Fruit fly (Drosophila melanogaster): ENCODE measurements around the gene CG42337.
A peak's percentile ranks its signal among the peaks of the same experiment; 100 is the strongest.

Gene CG42337

DNA sequence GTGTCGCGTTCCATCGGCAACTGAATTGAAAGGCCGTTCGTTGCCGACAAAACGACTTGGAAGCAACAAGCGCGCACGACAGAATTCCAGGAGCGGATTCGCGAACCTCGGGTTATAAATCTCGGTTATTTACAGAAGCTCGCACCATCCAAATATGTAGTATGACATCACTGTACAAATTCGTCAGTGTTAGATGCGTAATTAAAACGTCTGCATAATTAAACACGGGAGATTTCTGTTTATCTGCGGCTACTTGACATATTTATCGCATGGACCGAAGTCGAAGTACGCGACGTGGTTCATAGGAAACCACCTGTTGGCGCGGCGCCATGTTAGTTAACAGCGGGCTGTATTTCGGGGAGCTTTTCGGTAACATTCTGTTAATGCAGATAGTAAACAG lies 21.3 kb downstream of the CG42337 start, which contains the start of gene Ac78C (continued):
- TF ChIP-seq CG15269 (tag; optimal IDR thresholded peaks at IDR 0.05) = peak; percentile 91
- TF ChIP-seq run (tag; optimal IDR thresholded peaks at IDR 0.05) = peak; percentile 72
- TF ChIP-seq mam (GFP tag; optimal IDR thresholded peaks at IDR 0.05) = peak; percentile 96
- no peak for TF ChIP-seq pan (optimal IDR thresholded peaks at IDR 0.05)
- TF ChIP-seq pan (GFP tag; optimal IDR thresholded peaks at IDR 0.05 in 1 of 2, IDR thresholded peaks at IDR 0.05 in 1 of 2) = peak in 1 of 2 experiments; percentile 91
- no peak for TF ChIP-seq CG9437 (GFP tag; optimal IDR thresholded peaks at IDR 0.05)
- peak; percentile 47 for TF ChIP-seq CG13123 (GFP tag; optimal IDR thresholded peaks at IDR 0.05)
- peak; percentile 64 for TF ChIP-seq CG11723 (GFP tag; optimal IDR thresholded peaks at IDR 0.05)
- TF ChIP-seq twi (tag; optimal IDR thresholded peaks at IDR 0.05) = no peak
- TF ChIP-seq nmo (GFP tag; optimal IDR thresholded peaks at IDR 0.05) = peak; percentile 57
- peak; percentile 64 for TF ChIP-seq tna (GFP tag; IDR thresholded peaks at IDR 0.05; ENCODE audit: partially characterized antibody)
- peak; percentile 85 for TF ChIP-seq CG7987 (GFP tag; optimal IDR thresholded peaks at IDR 0.05)
- peak; percentile 77 for TF ChIP-seq Nf-YC (tag; optimal IDR thresholded peaks at IDR 0.05)
- peak; percentile 68 for TF ChIP-seq Rx (GFP tag; IDR thresholded peaks at IDR 0.05)
- peak; percentile 67 for TF ChIP-seq CG3163 (GFP tag; optimal IDR thresholded peaks at IDR 0.05)
- no peak for TF ChIP-seq lov (optimal IDR thresholded peaks at IDR 0.05)
- peak; percentile 56; the same call in 1 of the 3 replicates for TF ChIP-seq lov (GFP tag; IDR thresholded peaks at IDR 0.05)
- TF ChIP-seq CG12236 (GFP tag; optimal IDR thresholded peaks at IDR 0.05) = peak; percentile 11
- TF ChIP-seq Bteb2 (GFP tag; optimal IDR thresholded peaks at IDR 0.05) = peak; percentile 72
- TF ChIP-seq CG10543 (GFP tag; optimal IDR thresholded peaks at IDR 0.05) = peak; percentile 96
- peak; percentile 77 for TF ChIP-seq zfh1 (GFP tag; IDR thresholded peaks at IDR 0.05)
- TF ChIP-seq pho (GFP tag; optimal IDR thresholded peaks at IDR 0.05) = peak; percentile 82
- peak; percentile 87 for TF ChIP-seq seq (GFP tag; IDR thresholded peaks at IDR 0.05)
- TF ChIP-seq CG17912 (GFP tag; optimal IDR thresholded peaks at IDR 0.05) = peak; percentile 84
- TF ChIP-seq Vsx1 (GFP tag; optimal IDR thresholded peaks at IDR 0.05) = peak; percentile 17
- peak; percentile 88 for TF ChIP-seq CG17359 (tag; optimal IDR thresholded peaks at IDR 0.05)
- TF ChIP-seq gro (GFP tag; optimal IDR thresholded peaks at IDR 0.05) = peak; percentile 96
- no peak for TF ChIP-seq CG12391 (tag; optimal IDR thresholded peaks at IDR 0.05)
- peak; percentile 49; the same call in 1 of the 2 replicates for TF ChIP-seq CG1024 (GFP tag; IDR thresholded peaks at IDR 0.05)
- TF ChIP-seq Optix (GFP tag; IDR thresholded peaks at IDR 0.05) = peak; percentile 77
- no peak for TF ChIP-seq BEAF-32 (GFP tag; optimal IDR thresholded peaks at IDR 0.05)
- TF ChIP-seq toy (GFP tag; IDR thresholded peaks at IDR 0.05) = peak; percentile 85
- peak; percentile 88 for TF ChIP-seq crc (GFP tag; optimal IDR thresholded peaks at IDR 0.05)
- peak; percentile 78 for TF ChIP-seq H15 (GFP tag; IDR thresholded peaks at IDR 0.05)
- TF ChIP-seq CG17385 (GFP tag; optimal IDR thresholded peaks at IDR 0.05) = peak; percentile 71
- peak; percentile 92 for TF ChIP-seq sug (tag; optimal IDR thresholded peaks at IDR 0.05)
- peak; percentile 84 for TF ChIP-seq tgo (GFP tag; IDR thresholded peaks at IDR 0.05)
- TF ChIP-seq CG8290 (GFP tag; optimal IDR thresholded peaks at IDR 0.05) = no peak
- peak in 1 of 2 experiments; percentile 98 for TF ChIP-seq CG8290 (tag; optimal IDR thresholded peaks at IDR 0.05)
- TF ChIP-seq stc (GFP tag; IDR thresholded peaks at IDR 0.05) = peak; percentile 68; the same call in 1 of the 2 replicates
- peak; percentile 63 for TF ChIP-seq dm (GFP tag; optimal IDR thresholded peaks at IDR 0.05)
- TF ChIP-seq fd3F (GFP tag; optimal IDR thresholded peaks at IDR 0.05) = peak; percentile 88
- peak; percentile 80 for TF ChIP-seq CG4854 (GFP tag; optimal IDR thresholded peaks at IDR 0.05)
- peak; percentile 81 for TF ChIP-seq CG32772 (GFP tag; IDR thresholded peaks at IDR 0.05)
- TF ChIP-seq CG4328 (GFP tag; optimal IDR thresholded peaks at IDR 0.05) = peak; percentile 90
- no peak for TF ChIP-seq Stat92E (GFP tag; optimal IDR thresholded peaks at IDR 0.05)
- TF ChIP-seq ab (GFP tag; optimal IDR thresholded peaks at IDR 0.05) = peak; percentile 64
- peak; percentile 67; the same call in 1 of the 2 replicates for TF ChIP-seq chm (GFP tag; IDR thresholded peaks at IDR 0.05)
- TF ChIP-seq CG30403 (GFP tag; optimal IDR thresholded peaks at IDR 0.05) = peak; percentile 68
- peak; percentile 68 for TF ChIP-seq CG14667 (GFP tag; IDR thresholded peaks at IDR 0.05)
- TF ChIP-seq emc (GFP tag; optimal IDR thresholded peaks at IDR 0.05) = peak; percentile 84
- peak; percentile 91 for TF ChIP-seq vfl (GFP tag; optimal IDR thresholded peaks at IDR 0.05)

Data from whole organism, embryonic.